Worm (Caenorhabditis elegans) whole organism, L2 larva: ENCODE results near the gene rom-2.

Experiments used
- ceh-16 ChIP-seq: fragments of 150-350 bp; optimal IDR thresholded peaks from 2 replicates; lab custom pipeline; 2014; ENCODE audit warnings: missing biosample characterization, missing genetic modification characterization
- elt-3 ChIP-seq: sonication (generic microtip); optimal IDR thresholded peaks from 2 replicates; lab custom pipeline; 2017; ENCODE audit warnings: missing biosample characterization, missing genetic modification characterization
- fos-1 ChIP-seq: fragments of 150-350 bp; optimal IDR thresholded peaks from 2 replicates; lab custom pipeline; 2014; ENCODE audit warnings: missing biosample characterization, missing genetic modification characterization
- lin-39 ChIP-seq: fragments of 150-350 bp; optimal IDR thresholded peaks from 2 replicates; lab custom pipeline; 2014; ENCODE audit warnings: missing biosample characterization, missing genetic modification reagents, missing genetic modification characterization
- lsy-2 ChIP-seq, 2 experiments: fragments of 150-350 bp in 1 of 2; sonication (generic microtip) in 1 of 2; optimal IDR thresholded peaks; 2 replicates each; lab custom pipeline; 2014 to 2017; ENCODE audit warnings: missing biosample characterization in 2 of 2, missing genetic modification characterization in 2 of 2
- nhr-11 ChIP-seq: fragments of 150-350 bp; optimal IDR thresholded peaks from 2 replicates; lab custom pipeline; 2014; ENCODE audit warnings: missing biosample characterization, missing genetic modification characterization
- nhr-6 ChIP-seq: fragments of 150-350 bp; optimal IDR thresholded peaks from 2 replicates; lab custom pipeline; 2014; ENCODE audit warnings: missing biosample characterization, missing genetic modification characterization
- snpc-4 ChIP-seq: fragments of 150-350 bp; optimal IDR thresholded peaks from 2 replicates; lab custom pipeline; 2014; ENCODE audit warnings: missing biosample characterization, missing genetic modification characterization
- unc-39 ChIP-seq: fragments of 150-350 bp; optimal IDR thresholded peaks from 2 replicates; lab custom pipeline; 2014; ENCODE audit warnings: missing biosample characterization, missing genetic modification characterization
- unc-55 ChIP-seq: fragments of 150-350 bp; sonication (generic microtip); optimal IDR thresholded peaks from 3 replicates; lab custom pipeline; 2014; ENCODE audit warnings: missing biosample characterization, missing genetic modification reagents, missing genetic modification characterization
- zag-1 ChIP-seq: fragments of 150-350 bp; optimal IDR thresholded peaks from 2 replicates; lab custom pipeline; 2014; ENCODE audit warnings: missing biosample characterization, missing genetic modification characterization

DNA sequence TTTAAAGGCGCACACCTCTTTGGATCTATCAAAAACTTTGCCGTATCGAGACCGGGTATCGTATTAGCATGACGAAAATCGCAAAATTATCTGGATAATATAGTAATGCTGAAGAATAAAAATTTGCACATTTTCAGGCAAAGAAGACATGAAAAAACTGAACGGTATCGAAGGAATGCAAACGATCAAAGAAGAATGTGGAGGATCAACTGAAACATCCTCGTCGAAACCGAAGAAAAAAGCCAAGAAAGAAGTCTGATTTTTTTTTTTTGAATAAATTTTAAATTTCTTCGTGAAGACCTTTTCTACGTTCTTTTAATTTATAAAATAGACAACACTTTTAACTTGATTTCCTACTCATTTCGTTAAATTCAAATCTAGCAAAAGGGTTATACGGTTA is 50.6 kb downstream of the rom-2 start, which contains the start of gene ZK1098.12:
- no peak for TF ChIP-seq ceh-16 (tag; lab: Kevin White, UChicago)
- TF ChIP-seq lin-39 (tag; lab: Kevin White, UChicago) = no peak
- TF ChIP-seq unc-55 = no peak
- TF ChIP-seq nhr-6 (tag; lab: Kevin White, UChicago) = no peak
- no peak for TF ChIP-seq unc-39 (tag; lab: Kevin White, UChicago)
- peak in 1 of 2 experiments; percentile 14 for TF ChIP-seq lsy-2 (tag; optimal IDR thresholded peaks at IDR 0.05; lab: Kevin White, UChicago)
- no peak for TF ChIP-seq fos-1 (tag; lab: Kevin White, UChicago)
- no peak for TF ChIP-seq snpc-4 (tag; lab: Kevin White, UChicago)
- no peak for TF ChIP-seq elt-3 (tag; lab: Kevin White, UChicago)
- TF ChIP-seq nhr-11 (tag; lab: Kevin White, UChicago) = no peak
- no peak for TF ChIP-seq zag-1 (tag; lab: Kevin White, UChicago)
